Worm (Caenorhabditis elegans) whole organism, L1 larva: ENCODE measurements around the gene clec-167.

Experiments
- C04F5.9 ChIP-seq: sonication (generic microtip); optimal IDR thresholded peaks from 2 replicates; lab custom pipeline; 2016; ENCODE audit warnings: missing genetic modification characterization, missing compliant biosample characterization
- C16A3.4 ChIP-seq: fragments of 150-350 bp; optimal IDR thresholded peaks from 2 replicates; lab custom pipeline; 2014; ENCODE audit warnings: missing biosample characterization, missing genetic modification characterization
- aly-2 ChIP-seq: fragments of 150-350 bp; optimal IDR thresholded peaks from 2 replicates; lab custom pipeline; 2014; ENCODE audit warnings: missing biosample characterization, missing genetic modification characterization
- ama-1 ChIP-seq: fragments of 150-350 bp; optimal IDR thresholded peaks from 2 replicates; lab custom pipeline; 2014
- blmp-1 ChIP-seq: fragments of 150-350 bp; optimal IDR thresholded peaks from 2 replicates; lab custom pipeline; 2014; ENCODE audit warnings: missing biosample characterization, missing genetic modification characterization
- ceh-8 ChIP-seq: fragments of 200-800 bp; sonication (Bioruptor generic); optimal IDR thresholded peaks from 2 replicates; lab custom pipeline; 2018; ENCODE audit warnings: mild to moderate bottlenecking, missing genetic modification characterization, moderate library complexity, missing compliant biosample characterization
- ceh-88 ChIP-seq: fragments of 200-800 bp; sonication (Bioruptor generic); IDR thresholded peaks from 2 replicates; pipeline ENCODE4 v1.3.6; 2022; ENCODE audit warnings: missing genetic modification characterization, missing compliant biosample characterization
- efl-1 ChIP-seq, 4 experiments: fragments of 150-350 bp; optimal IDR thresholded peaks in 3 of 4; peaks in 1 of 4; 1 replicate in 1 of 4; 2 replicates in 3 of 4; lab custom pipeline; 2014; ENCODE audit warnings: missing biosample characterization in 2 of 4, missing genetic modification characterization in 2 of 4, missing genetic modification reagents in 2 of 4
- egl-13 ChIP-seq: sonication (generic microtip); optimal IDR thresholded peaks from 2 replicates; lab custom pipeline; 2016; ENCODE audit warnings: missing genotype, missing genetic modification reagents, missing genetic modification characterization, missing compliant biosample characterization
- egl-27 ChIP-seq, 2 experiments: fragments of 150-350 bp in 1 of 2; sonication (generic microtip); optimal IDR thresholded peaks; 3 replicates each; lab custom pipeline; 2017 to 2018; ENCODE audit warnings: missing biosample characterization in 2 of 2, missing genetic modification characterization in 2 of 2, missing genetic modification reagents in 2 of 2
- elt-2 ChIP-seq: sonication (generic microtip); optimal IDR thresholded peaks from 2 replicates; lab custom pipeline; 2016; ENCODE audit warnings: missing genetic modification characterization, mild to moderate bottlenecking, inconsistent platforms, missing compliant biosample characterization, missing genetic modification reagents
- fkh-4 ChIP-seq: sonication (generic microtip); optimal IDR thresholded peaks from 2 replicates; lab custom pipeline; 2016; ENCODE audit warnings: missing compliant biosample characterization, missing genetic modification characterization, borderline replicate concordance
- fos-1 ChIP-seq: fragments of 150-350 bp; optimal IDR thresholded peaks from 2 replicates; lab custom pipeline; 2014; ENCODE audit warnings: missing biosample characterization, missing genetic modification characterization
- jun-1 ChIP-seq: fragments of 150-350 bp; optimal IDR thresholded peaks from 2 replicates; lab custom pipeline; 2014; ENCODE audit warnings: missing biosample characterization, missing genetic modification reagents, missing genetic modification characterization
- lin-39 ChIP-seq: fragments of 150-350 bp; optimal IDR thresholded peaks from 2 replicates; lab custom pipeline; 2014; ENCODE audit warnings: missing biosample characterization, missing genetic modification reagents, missing genetic modification characterization
- lsy-2 ChIP-seq, 2 experiments: fragments of 150-350 bp; optimal IDR thresholded peaks; 2 replicates each; lab custom pipeline; 2014; ENCODE audit warnings: missing biosample characterization in 2 of 2, missing genetic modification characterization in 2 of 2
- mep-1 ChIP-seq: fragments of 150-350 bp; optimal IDR thresholded peaks from 2 replicates; lab custom pipeline; 2014; ENCODE audit warnings: missing biosample characterization, missing genetic modification characterization
- nhr-20 ChIP-seq: sonication (generic microtip); optimal IDR thresholded peaks from 2 replicates; lab custom pipeline; 2016; ENCODE audit warnings: mild to moderate bottlenecking, missing genetic modification characterization, missing compliant biosample characterization
- nhr-76 ChIP-seq: sonication (generic microtip); optimal IDR thresholded peaks from 2 replicates; lab custom pipeline; 2017; ENCODE audit warnings: missing biosample characterization, missing genetic modification characterization
- nhr-85 ChIP-seq: sonication (generic microtip); peaks from one replicate; lab custom pipeline; 2016; ENCODE audit warnings: missing genetic modification characterization, inconsistent platforms, missing compliant biosample characterization
- pax-3 ChIP-seq: fragments of 200-800 bp; sonication (Bioruptor generic); optimal IDR thresholded peaks from 2 replicates; lab custom pipeline; 2018; ENCODE audit warnings: mild to moderate bottlenecking, missing genetic modification characterization, moderate library complexity, missing compliant biosample characterization
- pqm-1 ChIP-seq: sonication (generic microtip); optimal IDR thresholded peaks from 3 replicates; lab custom pipeline; 2017; ENCODE audit warnings: missing biosample characterization, missing genetic modification characterization
- rnt-1 ChIP-seq: sonication (generic microtip); optimal IDR thresholded peaks from 2 replicates; lab custom pipeline; 2016; ENCODE audit warnings: mild to moderate bottlenecking, missing genetic modification characterization, moderate library complexity, missing compliant biosample characterization
- snu-23 ChIP-seq: sonication (generic microtip); optimal IDR thresholded peaks from 2 replicates; lab custom pipeline; 2016; ENCODE audit warnings: missing genetic modification characterization, missing compliant biosample characterization
- sox-4 ChIP-seq: sonication (generic microtip); optimal IDR thresholded peaks from 2 replicates; lab custom pipeline; 2016; ENCODE audit warnings: missing genetic modification characterization, missing compliant biosample characterization
- sptf-1 ChIP-seq: fragments of 150-350 bp; optimal IDR thresholded peaks from 2 replicates; lab custom pipeline; 2014; ENCODE audit warnings: missing biosample characterization, missing genetic modification characterization
- unc-130 ChIP-seq: fragments of 150-350 bp; optimal IDR thresholded peaks from 2 replicates; lab custom pipeline; 2017; ENCODE audit warnings: missing biosample characterization, missing genetic modification characterization, inconsistent platforms
- unc-62 ChIP-seq: fragments of 150-350 bp; optimal IDR thresholded peaks from 2 replicates; lab custom pipeline; 2014; ENCODE audit warnings: missing biosample characterization, missing genetic modification reagents, missing genetic modification characterization
- unc-98 ChIP-seq: fragments of 200-800 bp; sonication (Bioruptor generic); IDR thresholded peaks from 2 replicates; pipeline ENCODE4 v1.3.6; 2022; ENCODE audit warnings: missing genetic modification characterization, missing compliant biosample characterization
- vab-15 ChIP-seq: sonication (generic microtip); optimal IDR thresholded peaks from 2 replicates; lab custom pipeline; 2017; ENCODE audit warnings: missing genotype, mild to moderate bottlenecking, missing genetic modification characterization, missing compliant biosample characterization

clec-167 gene

DNA sequence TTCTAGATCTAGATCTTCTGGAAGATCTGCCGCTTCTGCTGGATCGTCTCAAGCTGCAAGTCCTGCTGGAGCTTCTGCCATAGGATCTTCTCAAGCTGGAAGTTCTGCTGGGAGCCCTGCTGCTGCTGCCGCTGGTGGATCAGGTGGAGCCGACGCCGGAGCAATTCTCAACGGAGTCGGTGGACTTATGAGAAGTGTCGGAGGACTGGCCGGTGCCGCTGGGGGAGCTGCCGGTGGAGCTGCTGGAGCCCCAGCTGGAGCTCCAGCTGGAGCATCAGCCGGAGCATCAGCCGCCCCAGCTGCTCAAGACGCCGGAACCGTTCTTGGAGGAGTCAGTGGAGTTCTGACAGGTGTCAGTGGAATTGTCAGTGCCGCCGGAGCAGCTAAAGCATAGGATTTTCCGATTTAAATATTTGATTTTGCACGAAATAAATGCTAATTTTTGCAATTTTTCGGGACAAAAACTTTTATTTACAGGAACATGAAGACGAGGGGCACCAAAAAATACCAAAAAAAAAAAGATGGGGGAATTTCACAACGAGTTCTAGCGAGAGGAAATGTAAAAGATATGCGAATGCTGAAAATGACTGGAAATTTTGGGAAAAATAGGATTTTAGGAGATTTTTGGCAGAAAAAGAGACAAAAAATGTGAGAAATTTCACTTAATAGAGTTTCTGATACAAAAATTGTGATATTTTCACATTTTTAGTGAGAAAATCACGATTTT lies 22.9 kb downstream of the clec-167 start:
- TF ChIP-seq lsy-2 (tag; optimal IDR thresholded peaks at IDR 0.05; lab: Kevin White, UChicago) (no peak), ceh-8 (GFP tag; lab: Kevin White, UChicago) (peak; percentile 74)

DNA sequence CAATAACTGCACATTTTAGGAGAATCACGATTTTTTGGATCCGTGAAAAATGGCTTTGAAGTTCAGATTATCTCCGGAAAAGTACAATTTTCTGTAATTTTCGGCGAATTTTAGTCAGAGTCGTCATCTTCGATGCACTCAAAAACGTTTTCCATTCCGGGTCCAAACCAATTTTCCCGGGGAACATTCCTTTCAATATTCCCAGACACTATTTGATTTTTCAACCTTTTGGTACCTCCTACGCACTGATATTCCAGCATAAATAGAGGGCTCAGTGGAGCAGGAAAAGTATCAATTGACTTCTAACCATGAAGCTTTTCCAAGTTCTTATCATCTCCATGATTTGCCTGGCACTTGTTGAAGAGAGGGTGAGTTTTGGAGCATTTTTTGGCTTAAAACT lies 23.9 kb downstream of the clec-167 start, which contains the start of gene W09G12.6:
Gene W09G12.6 (plus strand): TSS at position 301 of the 400 bp plus-strand sequence.
- TF ChIP-seq egl-13 (tag; lab: Kevin White, UChicago) (no peak), C16A3.4 (tag; lab: Kevin White, UChicago) (no peak), sptf-1 (tag; lab: Kevin White, UChicago) (no peak), nhr-85 (no peak), lin-39 (tag; lab: Kevin White, UChicago) (no peak), fkh-4 (tag; lab: Kevin White, UChicago) (no peak), vab-15 (tag; lab: Kevin White, UChicago) (no peak), sox-4 (tag; lab: Kevin White, UChicago) (no peak), blmp-1 (no peak), nhr-20 (tag; lab: Kevin White, UChicago) (no peak), fos-1 (tag; lab: Kevin White, UChicago) (no peak), pqm-1 (no peak)
- TF ChIP-seq, all 84 proteins: peak for 0

DNA sequence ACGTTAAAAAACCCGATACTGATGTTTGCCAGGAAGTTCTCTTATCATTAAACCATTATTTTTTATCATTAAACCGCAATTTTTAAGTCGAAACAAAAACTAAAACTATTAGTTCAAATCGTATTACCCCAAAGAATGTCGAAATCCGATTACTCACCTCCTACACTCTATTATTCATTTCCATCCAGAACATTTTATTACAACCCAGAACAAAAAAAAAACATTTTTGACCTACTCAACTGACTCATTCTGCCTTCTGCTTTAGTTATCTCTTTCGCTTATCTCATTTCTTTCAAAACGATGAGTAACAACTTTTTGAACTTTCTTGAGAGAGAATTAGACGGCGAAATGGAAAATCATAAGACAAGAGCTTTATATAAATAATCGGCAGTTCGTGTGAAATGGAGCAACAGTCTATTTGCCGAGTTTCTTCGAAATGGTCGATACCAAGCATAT lies 26.8 kb downstream of the clec-167 start, which contains the start of gene W09G12.7:
Gene W09G12.7 (plus strand): TSS at position 406 of the 456 bp plus-strand sequence.
- TF ChIP-seq mep-1 (tag; lab: Kevin White, UChicago) (no peak), nhr-20 (tag; lab: Kevin White, UChicago) (peak; percentile 29), elt-2 (tag; lab: Kevin White, UChicago) (peak; percentile 91), efl-1 (optimal IDR thresholded peaks at IDR 0.05; lab: Kevin White, UChicago) (no peak), efl-1 (GFP tag; optimal IDR thresholded peaks at IDR 0.05 in 1 of 2; lab: Kevin White, UChicago) (peak in 1 of 2 experiments; percentile 7), pax-3 (tag; lab: Kevin White, UChicago) (no peak), unc-98 (no peak)

DNA sequence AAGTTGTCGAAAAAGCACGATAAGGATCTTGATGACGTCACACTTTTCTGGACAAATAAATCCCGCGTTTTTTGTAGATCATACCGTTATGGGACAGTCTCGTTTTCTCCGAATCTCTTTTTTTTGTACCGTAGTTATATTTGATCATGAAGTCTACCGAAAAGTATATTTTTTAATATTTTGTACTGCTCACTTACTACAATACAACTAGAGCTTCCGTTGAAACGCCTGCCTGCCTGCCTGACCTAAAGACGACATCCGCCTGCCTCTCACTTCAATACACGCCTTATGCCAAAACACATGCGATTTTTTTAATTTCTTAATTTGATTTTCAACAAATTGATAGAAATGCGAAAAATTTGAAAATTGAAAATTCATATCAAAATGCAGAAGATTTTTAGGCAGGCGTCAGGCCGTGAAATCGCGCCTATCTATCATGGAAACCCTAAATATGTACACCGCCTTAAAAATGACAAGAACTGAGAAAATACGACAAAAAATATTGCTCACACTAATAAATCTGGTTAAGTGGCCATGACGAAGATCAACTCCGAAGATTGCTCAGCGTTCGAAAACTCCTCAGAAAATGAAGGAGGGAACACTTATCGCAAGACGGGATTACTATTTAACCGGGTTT lies 29.8 kb downstream of the clec-167 start, which contains the start of gene W09G12.8:
Gene W09G12.8 (plus strand): TSS at position 587 of the 637 bp plus-strand sequence.
- TF ChIP-seq aly-2, result no peak
- TF ChIP-seq nhr-76 (tag; lab: Kevin White, UChicago), result no peak
- no peak for TF ChIP-seq snu-23 (GFP tag; lab: Kevin White, UChicago)
- no peak for TF ChIP-seq unc-130 (tag; lab: Kevin White, UChicago)
- no peak for TF ChIP-seq rnt-1
- no peak for TF ChIP-seq efl-1 (optimal IDR thresholded peaks at IDR 0.05; lab: Kevin White, UChicago)
- no peak for TF ChIP-seq efl-1 (GFP tag; optimal IDR thresholded peaks at IDR 0.05 in 1 of 2; lab: Kevin White, UChicago)
- no peak for TF ChIP-seq ceh-88 (GFP tag; lab: Robert Waterston, UW)
- no peak for TF ChIP-seq sox-4 (tag; lab: Kevin White, UChicago)
- TF ChIP-seq unc-62 (GFP tag; lab: Kevin White, UChicago), result no peak
- TF ChIP-seq jun-1 (tag; lab: Kevin White, UChicago), result no peak

DNA sequence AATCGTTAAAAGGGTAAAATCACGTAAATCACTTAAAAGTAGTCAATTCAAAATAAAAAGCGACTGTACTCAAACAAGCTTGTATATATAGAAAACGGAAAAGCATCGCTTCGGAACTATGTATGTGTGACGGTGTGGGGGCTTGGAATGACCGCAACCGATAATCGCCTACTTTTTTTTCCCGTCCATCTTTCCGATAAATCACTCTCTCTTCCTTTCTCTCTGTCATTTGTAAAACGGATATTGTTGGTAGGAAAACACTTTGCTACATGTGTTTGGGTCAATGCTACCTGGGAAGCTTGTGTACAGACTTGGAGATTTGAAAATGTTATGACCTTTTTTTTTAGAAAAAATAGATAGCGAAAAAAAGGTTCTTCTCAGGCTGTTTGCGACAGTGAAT lies 30.8 kb downstream of the clec-167 start:
- no peak for TF ChIP-seq ama-1 (lab: Kevin White, UChicago)
- peak; percentile 94 for TF ChIP-seq blmp-1
- TF ChIP-seq egl-27 (tag; optimal IDR thresholded peaks at IDR 0.05; lab: Kevin White, UChicago), result no peak

DNA sequence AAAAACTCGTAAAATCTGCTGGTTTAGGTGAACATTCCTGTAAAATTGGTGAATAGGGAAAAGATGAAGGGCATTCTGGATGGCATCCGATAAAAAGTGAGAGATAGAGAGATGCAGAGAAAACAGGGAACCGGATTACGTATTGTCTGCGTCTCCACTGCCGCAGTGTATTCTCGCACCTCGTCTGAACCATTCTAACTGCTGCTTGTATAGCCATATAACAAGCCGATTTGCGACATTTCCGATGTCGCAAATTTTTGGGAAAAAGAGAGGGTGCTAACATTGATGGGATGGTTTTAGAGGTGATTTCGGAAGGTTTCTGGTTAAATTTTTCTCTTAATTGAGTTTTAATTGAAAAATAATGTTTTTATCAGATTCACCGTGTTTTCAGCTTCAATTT lies 34.4 kb downstream of the clec-167 start, which contains the start of gene W09G12.10:
Gene W09G12.10 (minus strand): TSS at position 121 of the 400 bp plus-strand sequence.
- TF ChIP-seq C04F5.9 (tag; lab: Kevin White, UChicago), result no peak
- TF ChIP-seq efl-1 (optimal IDR thresholded peaks at IDR 0.05; lab: Kevin White, UChicago), result peak in 1 of 2 experiments; percentile 18
- no peak for TF ChIP-seq efl-1 (GFP tag; optimal IDR thresholded peaks at IDR 0.05 in 1 of 2; lab: Kevin White, UChicago)
- peak; percentile 45 for TF ChIP-seq blmp-1
- no peak for TF ChIP-seq unc-62 (GFP tag; lab: Kevin White, UChicago)
- TF ChIP-seq jun-1 (tag; lab: Kevin White, UChicago), result peak; percentile 4
